Worm (Caenorhabditis elegans) whole organism, L4 larva: ENCODE data around the gene tes-1.
A peak's percentile ranks its signal among the peaks of the same experiment; 100 is the strongest.

Experiments used
- D1046.2 ChIP-seq: fragments of 200-800 bp; sonication (Bioruptor generic); IDR thresholded peaks from 2 replicates; pipeline ENCODE4 v1.3.6; 2022; ENCODE audit warnings: missing genetic modification characterization, missing compliant biosample characterization
- F10B5.3 ChIP-seq: sonication (generic microtip); optimal IDR thresholded peaks from 2 replicates; lab custom pipeline; 2016; ENCODE audit warnings: mild to moderate bottlenecking, missing genetic modification characterization, missing compliant biosample characterization
- R02D3.7 ChIP-seq: fragments of 150-350 bp; sonication (generic microtip); optimal IDR thresholded peaks from 3 replicates; lab custom pipeline; 2014; ENCODE audit warnings: missing biosample characterization, missing genetic modification characterization
- T20F7.1 ChIP-seq: fragments of 200-800 bp; sonication (Bioruptor generic); optimal IDR thresholded peaks from 2 replicates; lab custom pipeline; 2018; ENCODE audit warnings: mild to moderate bottlenecking, missing genetic modification characterization, missing compliant biosample characterization
- ama-1 ChIP-seq: fragments of 150-350 bp; optimal IDR thresholded peaks from 2 replicates; lab custom pipeline; 2014; ENCODE audit warnings: inconsistent platforms, mixed read lengths
- arid-1 ChIP-seq: fragments of 200-800 bp; sonication (Bioruptor generic); conservative IDR thresholded peaks from 2 replicates; pipeline ENCODE4 v1.3.6; 2022; ENCODE audit warnings: missing genetic modification reagents, missing genetic modification characterization, missing compliant biosample characterization
- ceh-28 ChIP-seq: fragments of 150-350 bp; optimal IDR thresholded peaks from 2 replicates; lab custom pipeline; 2014; ENCODE audit warnings: missing biosample characterization, missing genetic modification reagents, missing genetic modification characterization
- ceh-62 ChIP-seq: sonication (generic microtip); optimal IDR thresholded peaks from 2 replicates; lab custom pipeline; 2017; ENCODE audit warnings: missing biosample characterization, missing genetic modification characterization
- cey-2 ChIP-seq: sonication (generic microtip); optimal IDR thresholded peaks from 3 replicates; lab custom pipeline; 2017; ENCODE audit warnings: missing genetic modification characterization, mild to moderate bottlenecking, missing compliant biosample characterization, antibody characterized with exemption, borderline replicate concordance; ENCODE audit not compliant: insufficient read depth
- dve-1 ChIP-seq: sonication (generic microtip); optimal IDR thresholded peaks from 2 replicates; lab custom pipeline; 2017; ENCODE audit warnings: antibody characterized with exemption, mild to moderate bottlenecking, missing genetic modification characterization, missing compliant biosample characterization; ENCODE audit not compliant: insufficient read depth
- egl-27 ChIP-seq: sonication (generic microtip); optimal IDR thresholded peaks from 3 replicates; lab custom pipeline; 2017; ENCODE audit warnings: missing biosample characterization, missing genetic modification reagents, missing genetic modification characterization
- fkh-10 ChIP-seq: fragments of 150-350 bp; optimal IDR thresholded peaks from 2 replicates; lab custom pipeline; 2014; ENCODE audit warnings: missing biosample characterization, missing genetic modification reagents, missing genetic modification characterization
- hlh-30 ChIP-seq: sonication (generic microtip); optimal IDR thresholded peaks from 2 replicates; lab custom pipeline; 2017; ENCODE audit warnings: antibody characterized with exemption, mild to moderate bottlenecking, missing genetic modification characterization, missing compliant biosample characterization; ENCODE audit not compliant: insufficient read depth
- jun-1 ChIP-seq: fragments of 150-350 bp; optimal IDR thresholded peaks from 2 replicates; lab custom pipeline; 2014; ENCODE audit warnings: missing biosample characterization, missing genetic modification reagents, missing genetic modification characterization
- lin-1 ChIP-seq: fragments of 200-800 bp; sonication (Bioruptor generic); IDR thresholded peaks from 2 replicates; pipeline ENCODE4 v1.3.6; 2022; ENCODE audit warnings: missing genetic modification reagents, missing genetic modification characterization, missing compliant biosample characterization
- lin-13 ChIP-seq: fragments of 150-350 bp; optimal IDR thresholded peaks from 2 replicates; lab custom pipeline; 2014; ENCODE audit warnings: missing biosample characterization, missing genetic modification reagents, missing genetic modification characterization
- lin-15B ChIP-seq: fragments of 150-350 bp; sonication (generic microtip); optimal IDR thresholded peaks from 3 replicates; lab custom pipeline; 2014; ENCODE audit warnings: missing biosample characterization, missing genetic modification characterization
- lin-38 ChIP-seq: fragments of 200-800 bp; sonication (Bioruptor generic); IDR thresholded peaks from 2 replicates; pipeline ENCODE4 v1.3.6; 2022; ENCODE audit warnings: missing genetic modification reagents, missing genetic modification characterization, missing compliant biosample characterization
- mdt-29 ChIP-seq: fragments of 200-800 bp; sonication (Bioruptor generic); IDR thresholded peaks from 2 replicates; pipeline ENCODE4 v1.3.6; 2022; ENCODE audit warnings: missing genetic modification reagents, missing genetic modification characterization, missing compliant biosample characterization
- mes-2 ChIP-seq: sonication (generic microtip); optimal IDR thresholded peaks from 2 replicates; lab custom pipeline; 2016; ENCODE audit warnings: missing genotype, mild to moderate bottlenecking, missing genetic modification characterization, missing compliant biosample characterization; ENCODE audit not compliant: poor library complexity, severe bottlenecking
- mxl-2 ChIP-seq: fragments of 200-800 bp; sonication (Bioruptor generic); conservative IDR thresholded peaks from 2 replicates; pipeline ENCODE4 v1.3.6; 2022; ENCODE audit warnings: missing genetic modification reagents, missing genetic modification characterization, missing compliant biosample characterization
- mxl-3 ChIP-seq: fragments of 200-800 bp; sonication (Bioruptor generic); optimal IDR thresholded peaks from 2 replicates; lab custom pipeline; 2018; ENCODE audit warnings: mild to moderate bottlenecking, missing genetic modification characterization, missing compliant biosample characterization
- nhr-237 ChIP-seq: sonication (generic microtip); optimal IDR thresholded peaks from 2 replicates; lab custom pipeline; 2017; ENCODE audit warnings: missing biosample characterization, missing genetic modification characterization
- nhr-25 ChIP-seq: sonication (generic microtip); optimal IDR thresholded peaks from 2 replicates; lab custom pipeline; 2017; ENCODE audit warnings: missing genetic modification characterization, mild to moderate bottlenecking, missing compliant biosample characterization, antibody characterized with exemption, moderate library complexity, borderline replicate concordance; ENCODE audit not compliant: insufficient read depth
- pha-4 ChIP-seq, 2 experiments: fragments of 150-350 bp in 1 of 2; fragments of 200-800 bp in 1 of 2; sonication (Bioruptor generic) in 1 of 2; IDR thresholded peaks in 1 of 2; optimal IDR thresholded peaks in 1 of 2; 2 replicates each; pipeline versions ENCODE4 v1.3.6 to Lab custom; 2014 to 2022; ENCODE audit warnings: missing genetic modification characterization in 2 of 2, missing genetic modification reagents in 2 of 2, missing biosample characterization in 1 of 2, missing compliant biosample characterization in 1 of 2
- pqm-1 ChIP-seq: sonication (generic microtip); optimal IDR thresholded peaks from 2 replicates; lab custom pipeline; 2017; ENCODE audit warnings: missing biosample characterization, missing genetic modification characterization
- set-16 ChIP-seq: fragments of 200-800 bp; sonication (Bioruptor generic); IDR thresholded peaks from 2 replicates; pipeline ENCODE4 v1.3.6; 2022; ENCODE audit warnings: missing genetic modification reagents, missing genetic modification characterization, missing compliant biosample characterization
- snpc-1.2 ChIP-seq: fragments of 200-800 bp; sonication (Bioruptor generic); IDR thresholded peaks from 2 replicates; pipeline ENCODE4 v1.3.6; 2022; ENCODE audit warnings: missing genetic modification reagents, missing genetic modification characterization, missing compliant biosample characterization
- tag-97 ChIP-seq: fragments of 200-800 bp; sonication (Bioruptor generic); IDR thresholded peaks from 2 replicates; pipeline ENCODE4 v1.3.6; 2022; ENCODE audit warnings: missing genetic modification characterization, missing compliant biosample characterization
- tra-1 ChIP-seq: fragments of 200-800 bp; sonication (Bioruptor generic); IDR thresholded peaks from 2 replicates; pipeline ENCODE4 v1.3.6; 2022; ENCODE audit warnings: missing genetic modification reagents, missing genetic modification characterization, missing compliant biosample characterization
- unc-62 ChIP-seq, 3 experiments: fragments of 150-350 bp in 1 of 3; sonication (generic microtip); optimal IDR thresholded peaks in 2 of 3; peaks in 1 of 3; 1 replicate in 1 of 3; 2 replicates in 2 of 3; lab custom pipeline; 2014 to 2017; ENCODE audit warnings: missing biosample characterization in 3 of 3, missing genetic modification characterization in 3 of 3, missing genetic modification reagents in 3 of 3, missing genotype in 1 of 3
- zag-1 ChIP-seq: fragments of 150-350 bp; optimal IDR thresholded peaks from 2 replicates; lab custom pipeline; 2014; ENCODE audit warnings: missing biosample characterization, missing genetic modification characterization
- ztf-11 ChIP-seq: fragments of 150-350 bp; optimal IDR thresholded peaks from 2 replicates; lab custom pipeline; 2014; ENCODE audit warnings: missing biosample characterization, missing genetic modification characterization

Gene tes-1

DNA sequence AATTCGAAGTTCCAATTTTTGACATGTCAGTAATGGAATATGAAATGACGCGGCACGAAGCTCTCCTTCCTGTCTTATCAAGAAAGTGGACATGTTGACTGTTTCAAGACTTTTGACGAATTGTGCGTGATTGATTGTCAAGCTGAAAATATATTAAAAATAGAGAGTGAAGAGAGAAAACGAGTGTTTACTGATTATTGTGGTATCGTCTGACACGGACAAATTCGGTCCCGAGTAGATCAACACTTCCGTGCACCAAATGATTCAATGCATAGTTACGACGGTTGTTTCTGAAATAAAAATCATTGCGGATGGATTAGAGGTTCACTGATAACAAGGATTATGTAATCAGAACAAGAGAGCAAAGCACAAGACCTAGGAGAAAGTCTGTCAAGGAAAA, 15.9 kb upstream of the tes-1 start:
- TF ChIP-seq nhr-25 (tag; lab: Kevin White, UChicago) (no peak), tra-1 (GFP tag; lab: Robert Waterston, UW) (0 out of 2 replicates have a peak, but pooled peaks have one; percentile 15), pqm-1 (tag; lab: Kevin White, UChicago) (peak; percentile 48), mxl-2 (GFP tag; lab: Robert Waterston, UW) (no peak)

DNA sequence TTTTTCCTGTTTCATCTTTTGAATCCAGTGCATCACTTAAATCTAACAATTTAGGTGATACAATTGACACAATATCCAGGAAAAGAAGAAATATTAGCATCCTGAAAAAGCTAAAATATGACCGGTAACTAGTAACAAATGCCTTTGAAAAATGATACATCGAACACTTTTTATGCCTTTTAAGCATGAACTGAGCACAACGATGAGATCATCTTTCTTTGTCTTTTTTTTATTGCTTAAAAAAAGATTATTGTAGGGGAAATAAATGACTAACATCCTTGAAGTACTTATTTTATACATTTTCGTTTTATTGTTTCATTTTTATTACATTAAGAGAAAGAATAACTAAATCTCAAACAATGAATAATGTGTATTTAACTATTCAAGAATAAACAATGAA, 14.6 kb upstream of the tes-1 start, which contains the start of gene F13B6.3:
Gene F13B6.3 (minus strand): TSS at position 101 of the 400 bp plus-strand sequence.
- TF ChIP-seq lin-13 (GFP tag; lab: Kevin White, UChicago) (no peak), snpc-1.2 (GFP tag; lab: Robert Waterston, UW) (no peak), tag-97 (GFP tag; lab: Robert Waterston, UW) (no peak), ceh-28 (tag; lab: Kevin White, UChicago) (no peak), lin-15B (tag; lab: Kevin White, UChicago) (no peak), nhr-237 (tag; lab: Kevin White, UChicago) (no peak), mxl-3 (GFP tag; lab: Kevin White, UChicago) (no peak), egl-27 (tag; lab: Kevin White, UChicago) (no peak), pha-4 (GFP tag; IDR thresholded peaks at IDR 0.05; lab: Robert Waterston, UW) (no peak), pha-4 (tag; optimal IDR thresholded peaks at IDR 0.05; lab: Kevin White, UChicago) (no peak), mes-2 (tag; lab: Kevin White, UChicago) (no peak), pqm-1 (tag; lab: Kevin White, UChicago) (no peak), lin-38 (no peak), dve-1 (tag; lab: Kevin White, UChicago) (no peak), jun-1 (tag; lab: Kevin White, UChicago) (no peak), ztf-11 (tag; lab: Kevin White, UChicago) (no peak), F10B5.3 (tag; lab: Kevin White, UChicago) (no peak)
- TF ChIP-seq, all 104 proteins: peak for 0

DNA sequence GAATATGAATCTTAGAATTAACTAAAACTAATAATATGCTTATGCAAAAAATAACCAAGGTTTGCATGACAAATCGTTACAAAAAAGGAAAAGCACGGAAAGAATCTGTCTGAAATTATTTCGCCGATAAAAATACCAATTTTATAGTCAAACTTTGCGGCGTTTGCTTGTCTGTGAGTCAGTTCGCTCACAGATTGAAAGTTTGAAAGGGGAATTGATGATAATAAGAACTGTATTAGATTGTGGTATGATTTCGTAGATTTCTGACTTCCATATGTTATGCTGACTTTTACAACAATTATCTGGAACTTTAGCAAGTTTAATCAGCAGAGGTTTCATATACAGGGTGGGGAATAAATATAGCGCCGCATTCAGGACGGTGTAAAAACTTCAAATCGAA, 9.0 kb upstream of the tes-1 start, which contains the start of gene F13B6.2:
Gene F13B6.2 (minus strand): TSS at position 101 of the 400 bp plus-strand sequence.
- no peak for TF ChIP-seq arid-1 (GFP tag; lab: Robert Waterston, UW)
- no peak for TF ChIP-seq mdt-29 (GFP tag; lab: Robert Waterston, UW)
- no peak for TF ChIP-seq F10B5.3 (tag; lab: Kevin White, UChicago)
- TF ChIP-seq T20F7.1 (GFP tag; lab: Kevin White, UChicago), result no peak
- no peak for TF ChIP-seq ama-1 (lab: Kevin White, UChicago)

DNA sequence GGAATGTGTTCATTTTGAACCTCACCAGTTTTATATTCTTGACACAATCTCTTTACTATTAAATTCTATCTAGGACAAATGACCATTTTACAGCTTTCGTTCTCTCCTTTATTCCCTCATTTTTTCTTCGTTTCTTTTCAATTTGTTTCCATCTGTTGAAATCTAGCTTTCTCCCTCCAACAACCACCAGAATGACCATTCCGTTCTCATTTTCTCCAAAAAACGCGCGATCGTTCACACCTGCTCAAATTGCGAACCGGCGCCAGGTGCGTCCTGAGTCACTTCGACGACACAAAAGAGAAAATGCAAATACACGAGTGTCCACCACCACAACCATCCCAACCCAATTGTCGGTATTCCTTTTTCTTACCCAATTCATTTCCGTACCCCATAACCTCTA, 5.0 kb upstream of the tes-1 start, which contains the start of gene F13B6.1:
Gene F13B6.1 (plus strand): TSS at position 301 of the 400 bp plus-strand sequence.
- TF ChIP-seq set-16, result no peak
- TF ChIP-seq fkh-10 (GFP tag; lab: Kevin White, UChicago), result no peak
- no peak for TF ChIP-seq lin-38
- no peak for TF ChIP-seq D1046.2 (GFP tag; lab: Robert Waterston, UW)
- no peak for TF ChIP-seq zag-1
- TF ChIP-seq lin-1 (GFP tag; lab: Robert Waterston, UW), result no peak
- no peak for TF ChIP-seq ceh-62 (tag; lab: Kevin White, UChicago)
- TF ChIP-seq nhr-237 (tag; lab: Kevin White, UChicago), result no peak
- TF ChIP-seq nhr-25 (tag; lab: Kevin White, UChicago), result no peak
- no peak for TF ChIP-seq dve-1 (tag; lab: Kevin White, UChicago)

DNA sequence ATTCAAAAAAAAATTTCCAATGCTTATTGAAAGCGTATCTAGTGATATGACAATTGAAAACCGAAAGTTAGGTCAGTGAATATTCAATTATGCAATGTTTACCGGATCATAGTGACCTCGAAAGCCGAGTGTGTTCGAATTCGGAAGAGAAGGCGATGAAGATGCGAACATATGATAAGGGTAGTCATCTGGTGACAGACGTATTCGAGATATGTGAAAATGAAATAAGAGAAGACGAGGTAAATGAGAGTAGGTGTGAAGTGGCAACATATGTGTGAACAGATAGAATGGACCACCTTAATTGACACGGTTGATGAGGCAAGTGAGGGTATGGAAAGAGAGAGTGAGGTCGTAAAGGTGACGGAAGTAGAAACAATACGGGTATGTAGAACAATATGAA, 3.6 kb upstream of the tes-1 start:
- TF ChIP-seq unc-62 (GFP tag; optimal IDR thresholded peaks at IDR 0.05 in 1 of 2; lab: Kevin White, UChicago) (peak in 1 of 2 experiments; percentile 92), unc-62 (tag; optimal IDR thresholded peaks at IDR 0.05; lab: Kevin White, UChicago) (no peak), mes-2 (tag; lab: Kevin White, UChicago) (no peak), R02D3.7 (no peak), mxl-3 (GFP tag; lab: Kevin White, UChicago) (no peak), hlh-30 (no peak), cey-2 (tag; lab: Kevin White, UChicago) (no peak)
